Fruit fly (Drosophila melanogaster): Measurements from ENCODE around the gene ed.

The ed gene

DNA sequence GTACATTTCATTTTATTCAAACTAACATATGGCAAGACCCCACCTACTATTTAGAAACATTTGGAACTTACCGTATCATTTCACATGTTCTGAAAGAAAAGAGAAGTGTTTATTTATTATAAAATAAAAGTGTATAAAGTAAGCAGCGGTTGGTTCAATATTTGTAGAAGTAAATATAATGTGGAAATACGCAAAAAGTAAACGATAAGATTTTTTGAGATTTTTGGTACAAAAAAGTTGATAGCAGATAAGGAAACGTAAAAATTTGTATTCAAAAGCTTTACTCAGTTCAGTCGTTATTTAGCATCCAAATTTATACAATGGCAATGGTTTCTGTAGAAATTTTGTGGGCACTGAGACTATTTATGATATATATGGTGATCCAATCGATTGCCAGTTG lies 88.9 kb downstream of the ed start, which contains the start of gene Sr-CIII:
Sr-CIII (plus strand) TSS at position 301 of the 400 bp plus-strand sequence.
- TF ChIP-seq NC2α (GFP tag; optimal IDR thresholded peaks at IDR 0.05) (no peak), CG18599 (GFP tag; optimal IDR thresholded peaks at IDR 0.05) (peak; percentile 29)

DNA sequence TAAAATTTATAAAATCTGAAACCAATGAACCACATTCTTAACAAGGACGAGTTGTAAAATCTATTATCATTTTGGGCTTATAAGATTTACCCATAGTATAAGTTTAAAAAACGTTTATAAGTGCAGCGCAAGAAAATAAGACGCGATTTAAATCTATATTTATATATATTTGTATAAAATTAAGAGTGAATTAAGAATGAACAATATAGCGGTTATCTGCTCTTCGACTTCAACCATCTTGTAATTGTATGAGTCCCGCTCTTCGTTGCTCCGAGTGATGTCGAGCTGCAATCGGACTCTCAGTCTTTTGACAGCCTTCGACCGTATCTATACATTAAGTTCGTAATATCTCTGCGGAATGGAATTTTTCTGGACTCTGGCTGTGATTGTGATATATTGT lies 90.2 kb downstream of the ed start, which contains the start of gene Sr-CI:
Sr-CI (plus strand) TSS at position 301 of the 400 bp plus-strand sequence.
- no peak for TF ChIP-seq gcm2 (GFP tag; optimal IDR thresholded peaks at IDR 0.05)
- no peak for TF ChIP-seq vfl (GFP tag; optimal IDR thresholded peaks at IDR 0.05)
- TF ChIP-seq CG4707 (GFP tag; optimal IDR thresholded peaks at IDR 0.05): no peak

DNA sequence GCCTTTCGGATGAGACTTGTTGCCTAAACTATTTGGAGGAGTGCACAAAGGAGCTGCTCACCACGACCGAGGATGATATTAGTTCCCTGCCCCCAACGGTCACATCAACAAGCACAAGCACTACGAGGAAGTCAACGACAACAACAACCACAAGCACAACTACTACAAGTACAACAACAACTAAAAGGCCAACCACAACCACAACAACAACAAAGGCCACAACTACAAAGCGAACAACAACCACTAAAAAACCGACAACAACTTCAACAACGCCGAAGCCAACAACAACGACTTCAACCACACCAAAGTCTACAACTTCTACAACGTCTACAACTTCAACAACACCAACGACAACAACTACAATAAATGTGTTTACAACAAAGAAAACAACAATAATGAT lies 91.9 kb downstream of the ed start:
- no peak for TF ChIP-seq Hand (GFP tag; optimal IDR thresholded peaks at IDR 0.05)
- TF ChIP-seq Aef1 (GFP tag; IDR thresholded peaks at IDR 0.05): no peak
- peak; percentile 95 for TF ChIP-seq CG4360 (GFP tag; IDR thresholded peaks at IDR 0.05)

DNA sequence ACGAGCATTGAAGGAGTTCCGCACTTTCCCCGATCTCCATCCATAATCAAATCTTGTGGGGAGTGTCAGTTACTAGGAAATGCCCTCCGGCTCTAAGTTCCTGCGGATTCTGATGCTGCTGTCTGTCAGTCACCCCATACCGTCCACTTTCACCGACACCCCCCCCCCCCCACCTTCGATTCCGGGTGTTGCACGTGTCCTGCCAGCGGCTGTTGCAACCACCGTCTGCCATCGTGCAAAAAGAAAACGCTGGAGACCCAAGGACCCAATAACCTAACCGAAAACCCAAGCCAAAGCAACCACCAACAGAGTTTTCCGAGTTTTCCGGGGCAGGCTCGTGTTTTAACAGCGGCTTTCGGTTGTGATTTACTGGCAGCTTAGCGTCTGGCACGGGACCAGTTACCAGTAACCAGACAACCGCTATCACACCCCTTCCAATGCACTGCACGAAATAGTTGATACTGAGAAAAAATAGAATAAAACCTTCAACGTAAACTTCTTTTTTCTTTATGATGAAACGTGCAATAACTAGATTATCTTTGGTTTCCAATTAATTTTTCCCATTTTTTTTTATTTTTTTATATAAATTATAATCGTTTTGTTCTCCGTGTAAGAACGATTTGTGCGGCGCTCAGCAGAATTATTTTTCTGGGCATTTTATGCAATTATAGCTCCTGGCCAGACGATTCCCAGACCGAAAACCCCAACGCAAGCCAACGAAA lies 93.6 kb downstream of the ed start:
- TF ChIP-seq CG4617 (GFP tag; optimal IDR thresholded peaks at IDR 0.05; ENCODE audit: borderline replicate concordance): no peak
- TF ChIP-seq Atf-2 (GFP tag; optimal IDR thresholded peaks at IDR 0.05): no peak
- TF ChIP-seq CG9437 (GFP tag; optimal IDR thresholded peaks at IDR 0.05): peak; percentile 53
- no peak for TF ChIP-seq MESR4 (GFP tag; optimal IDR thresholded peaks at IDR 0.05)
- peak; percentile 85 for TF ChIP-seq CG18262 (tag; optimal IDR thresholded peaks at IDR 0.05)
- peak; percentile 11 for TF ChIP-seq Deaf1 (tag; optimal IDR thresholded peaks at IDR 0.05)
- TF ChIP-seq ken (GFP tag; IDR thresholded peaks at IDR 0.05): 0 out of 3 replicates have a peak, but pooled peaks have one; percentile 52
- peak; percentile 80 for TF ChIP-seq CG13424 (tag; optimal IDR thresholded peaks at IDR 0.05)
- TF ChIP-seq CG15514 (GFP tag; optimal IDR thresholded peaks at IDR 0.05): peak; percentile 22
- peak; percentile 87 for TF ChIP-seq CG10979 (tag; optimal IDR thresholded peaks at IDR 0.05)
- TF ChIP-seq CG9215 (GFP tag; IDR thresholded peaks at IDR 0.05): no peak
- peak; percentile 64 for TF ChIP-seq PHDP (tag; optimal IDR thresholded peaks at IDR 0.05)
- peak; percentile 50 for TF ChIP-seq CG13775 (GFP tag; optimal IDR thresholded peaks at IDR 0.05)
- no peak for TF ChIP-seq bowl (GFP tag; IDR thresholded peaks at IDR 0.05)
- peak; percentile 77 for TF ChIP-seq fd96Cb (tag; optimal IDR thresholded peaks at IDR 0.05)
- TF ChIP-seq CG4360 (GFP tag; IDR thresholded peaks at IDR 0.05): peak; percentile 46
- peak; percentile 46 for TF ChIP-seq CG18619 (GFP tag; optimal IDR thresholded peaks at IDR 0.05)
- TF ChIP-seq CG11085 (GFP tag; IDR thresholded peaks at IDR 0.05): no peak
- TF ChIP-seq CG1529 (GFP tag; optimal IDR thresholded peaks at IDR 0.05): peak; percentile 43
- peak; percentile 53 for TF ChIP-seq CG8924 (tag; optimal IDR thresholded peaks at IDR 0.05)
- peak; percentile 48 for TF ChIP-seq E2f1 (GFP tag; IDR thresholded peaks at IDR 0.05)
- no peak for TF ChIP-seq CG1832 (GFP tag; optimal IDR thresholded peaks at IDR 0.05)
- TF ChIP-seq bsh (GFP tag; optimal IDR thresholded peaks at IDR 0.05): peak in 1 of 2 experiments; percentile 84
- TF ChIP-seq HLH3B (GFP tag; IDR thresholded peaks at IDR 0.05): peak; percentile 40; the same call in 1 of the 2 replicates
- TF ChIP-seq ranshi (GFP tag; IDR thresholded peaks at IDR 0.05): peak; percentile 64; the same call in 1 of the 2 replicates
- no peak for TF ChIP-seq CG14860 (GFP tag; IDR thresholded peaks at IDR 0.05; ENCODE audit: partially characterized antibody)
- peak in 1 of 2 experiments; percentile 54 for TF ChIP-seq Eip74EF (GFP tag; optimal IDR thresholded peaks at IDR 0.05)
- TF ChIP-seq CG9817 (tag; optimal IDR thresholded peaks at IDR 0.05): peak; percentile 33
- no peak for TF ChIP-seq Antp (GFP tag; optimal IDR thresholded peaks at IDR 0.05)
- TF ChIP-seq croc (GFP tag; conservative IDR thresholded peaks at IDR 0.05): peak; percentile 73
- TF ChIP-seq CG2678 (tag; optimal IDR thresholded peaks at IDR 0.05): peak; percentile 82
- peak; percentile 50 for TF ChIP-seq CG1233 (GFP tag; optimal IDR thresholded peaks at IDR 0.05)
- TF ChIP-seq caup (GFP tag; optimal IDR thresholded peaks at IDR 0.05; ENCODE audit: severe bottlenecking): peak; percentile 45
- TF ChIP-seq sob (GFP tag; IDR thresholded peaks at IDR 0.05): peak; percentile 15; the same call in 1 of the 2 replicates
- TF ChIP-seq CG8281 (tag; optimal IDR thresholded peaks at IDR 0.05): peak; percentile 22
